Worm (Caenorhabditis elegans): ENCODE data around the gene rad-50.

DNA sequence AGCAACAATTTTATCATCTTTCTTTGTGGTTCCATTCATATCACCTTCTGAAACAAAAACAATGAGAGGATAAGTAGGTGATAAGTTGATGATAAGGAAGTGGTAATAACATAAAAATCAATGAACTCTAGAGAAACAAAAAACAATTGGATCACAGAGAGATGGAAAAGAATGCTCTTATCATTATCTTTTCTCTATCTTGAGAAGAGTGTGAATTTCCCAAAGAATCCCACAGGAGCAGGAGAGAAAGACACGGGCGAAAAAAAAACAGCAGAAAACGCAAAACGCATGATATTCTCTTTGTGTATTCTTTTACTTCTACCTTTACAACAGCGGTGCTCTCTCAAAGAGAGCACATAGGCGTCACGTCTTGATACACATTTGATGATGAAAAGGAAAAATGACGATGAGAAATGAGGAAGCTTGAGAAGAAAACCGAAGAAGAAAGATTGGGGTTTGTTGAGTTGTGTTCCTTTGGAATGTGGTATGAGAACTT lies 23.9 kb downstream of the rad-50 start, which contains the start of gene twk-24:
- no peak for TF ChIP-seq aly-1 (tag; optimal IDR thresholded peaks at IDR 0.05)
- TF ChIP-seq ama-1 (optimal IDR thresholded peaks at IDR 0.05): no peak
- no peak for TF ChIP-seq hmg-4 (GFP tag; optimal IDR thresholded peaks at IDR 0.05)
- no peak for TF ChIP-seq B0310.2 (tag; optimal IDR thresholded peaks at IDR 0.05)
- no peak for TF ChIP-seq ceh-13 (GFP tag; optimal IDR thresholded peaks at IDR 0.05)
- no peak for TF ChIP-seq flt-1 (GFP tag; IDR thresholded peaks at IDR 0.05)
- TF ChIP-seq hnd-1 (tag; optimal IDR thresholded peaks at IDR 0.05): no peak
- TF ChIP-seq ceh-36 (tag; optimal IDR thresholded peaks at IDR 0.05): no peak
- no peak for TF ChIP-seq scrt-1 (GFP tag; IDR thresholded peaks at IDR 0.05)
- TF ChIP-seq tbx-11 (GFP tag; IDR thresholded peaks at IDR 0.05): no peak

All from whole organism, early embryonic.